Fruit fly (Drosophila melanogaster) whole organism, wandering third instar larva: ENCODE results near the gene Irc.

ENCODE experiments used
- Abd-B ChIP-seq: fragments of >200 bp; optimal IDR thresholded peaks from 2 replicates; lab custom pipeline; 2017; ENCODE audit warnings: missing biosample characterization, missing genetic modification characterization
- CrebA ChIP-seq: fragments of 200-800 bp; sonication (Bioruptor generic); optimal IDR thresholded peaks from 2 replicates; lab custom pipeline; 2016; ENCODE audit warnings: missing biosample characterization, mild to moderate bottlenecking, missing genetic modification characterization, borderline replicate concordance
- Dfd ChIP-seq: fragments of >200 bp; optimal IDR thresholded peaks from 2 replicates; lab custom pipeline; 2017; ENCODE audit warnings: missing biosample characterization, missing genetic modification characterization
- GATAd ChIP-seq: sonication (Bioruptor generic); optimal IDR thresholded peaks from 2 replicates; lab custom pipeline; 2016; ENCODE audit warnings: missing biosample characterization, missing genetic modification characterization
- Myc ChIP-seq: fragments of >200 bp; optimal IDR thresholded peaks from 2 replicates; lab custom pipeline; 2017
- br ChIP-seq: fragments of 200-800 bp; sonication (Bioruptor generic); optimal IDR thresholded peaks from 2 replicates; lab custom pipeline; 2016; ENCODE audit warnings: missing biosample characterization, missing genetic modification characterization
- dl ChIP-seq, 2 experiments: fragments of 175-275, 200-275 bp in 1 of 2; fragments of 200-275 bp in 1 of 2; sonication (Bioruptor generic); optimal IDR thresholded peaks; lab custom pipeline; 2018; ENCODE audit warnings: mild to moderate bottlenecking in 2 of 2, missing biosample characterization in 2 of 2, missing genetic modification characterization in 2 of 2, moderate library complexity in 2 of 2; ENCODE audit not compliant: partially characterized antibody in 2 of 2, insufficient read depth in 1 of 2
- ey ChIP-seq: fragments of 200-800 bp; sonication (Bioruptor generic); optimal IDR thresholded peaks from 2 replicates; lab custom pipeline; 2016; ENCODE audit warnings: missing biosample characterization, missing genetic modification characterization
- fru ChIP-seq: fragments of 200-800 bp; sonication (Bioruptor generic); optimal IDR thresholded peaks from 3 replicates; lab custom pipeline; 2016; ENCODE audit warnings: missing biosample characterization, mild to moderate bottlenecking, missing genetic modification characterization
- lola ChIP-seq: fragments of >200 bp; optimal IDR thresholded peaks from 2 replicates; lab custom pipeline; 2017; ENCODE audit warnings: missing biosample characterization, missing genetic modification characterization
- psq ChIP-seq: fragments of 200-800 bp; sonication (Bioruptor generic); optimal IDR thresholded peaks from 3 replicates; lab custom pipeline; 2017; ENCODE audit warnings: missing biosample characterization, mild to moderate bottlenecking, missing genetic modification characterization, moderate library complexity
- rgr ChIP-seq: fragments of 200-800 bp; sonication (Bioruptor generic); optimal IDR thresholded peaks from 3 replicates; lab custom pipeline; 2016; ENCODE audit warnings: missing biosample characterization, mild to moderate bottlenecking, missing genetic modification characterization

DNA sequence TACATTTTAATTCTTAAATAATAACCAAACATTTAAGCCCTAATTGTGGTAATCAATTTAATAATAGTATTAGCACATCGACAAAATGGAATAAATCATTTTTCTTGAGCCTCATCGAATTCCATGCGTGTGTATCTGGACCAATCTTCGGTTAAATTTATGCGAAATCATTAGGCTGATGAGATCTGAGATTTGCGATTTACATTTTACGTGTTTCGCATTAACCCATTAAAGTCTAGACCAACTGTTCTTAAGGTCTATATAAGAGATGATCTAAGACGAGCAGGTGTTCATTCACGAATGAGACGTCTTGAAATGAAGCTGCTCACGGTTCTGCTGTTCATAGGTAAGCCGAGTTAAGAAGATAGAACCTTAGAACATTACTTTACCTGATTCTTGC lies 28.8 kb downstream of the Irc start, which contains the start of gene CG31268:
- TF ChIP-seq lola (GFP tag; lab: Kevin White, UChicago) (no peak), ey (GFP tag; lab: Kevin White, UChicago) (no peak), CrebA (GFP tag; lab: Kevin White, UChicago) (no peak), Dfd (GFP tag; lab: Kevin White, UChicago) (no peak), br (GFP tag; lab: Kevin White, UChicago) (no peak), psq (GFP tag; lab: Kevin White, UChicago) (no peak), fru (GFP tag; lab: Kevin White, UChicago) (no peak), rgr (GFP tag; lab: Kevin White, UChicago) (no peak), GATAd (GFP tag; lab: Kevin White, UChicago) (no peak), Abd-B (GFP tag; lab: Kevin White, UChicago) (no peak), Myc (lab: Kevin White, UChicago) (no peak), dl (GFP tag; optimal IDR thresholded peaks at IDR 0.05; lab: Kevin White, UChicago; ENCODE audit: insufficient read depth in 1 of 2, partially characterized antibody in 2 of 2) (no peak)
